Worm (Caenorhabditis elegans) whole organism, L4 larva: ENCODE measurements around the gene F16B4.2.

Experiments
- F49E8.2 ChIP-seq: sonication (generic microtip); optimal IDR thresholded peaks from 2 replicates; lab custom pipeline; 2016; ENCODE audit warnings: missing compliant biosample characterization, mild to moderate bottlenecking, missing genetic modification characterization, borderline replicate concordance
- R02D3.7 ChIP-seq: fragments of 150-350 bp; sonication (generic microtip); optimal IDR thresholded peaks from 3 replicates; lab custom pipeline; 2014; ENCODE audit warnings: missing biosample characterization, missing genetic modification characterization
- Y48G9A.11 ChIP-seq: fragments of 200-800 bp; sonication (Bioruptor generic); IDR thresholded peaks from 2 replicates; pipeline ENCODE4 v1.3.6; 2022; ENCODE audit warnings: missing genetic modification reagents, missing genetic modification characterization, missing compliant biosample characterization
- aha-1 ChIP-seq: fragments of 150-350 bp; peaks from one replicate; lab custom pipeline; 2014; ENCODE audit warnings: missing biosample characterization, missing genetic modification characterization
- ama-1 ChIP-seq: fragments of 150-350 bp; optimal IDR thresholded peaks from 2 replicates; lab custom pipeline; 2014; ENCODE audit warnings: inconsistent platforms, mixed read lengths
- ceh-62 ChIP-seq: sonication (generic microtip); optimal IDR thresholded peaks from 2 replicates; lab custom pipeline; 2017; ENCODE audit warnings: missing biosample characterization, missing genetic modification characterization
- ctbp-1 ChIP-seq: fragments of 200-800 bp; sonication (Bioruptor generic); IDR thresholded peaks from 2 replicates; pipeline ENCODE4 v1.3.6; 2022; ENCODE audit warnings: missing genetic modification reagents, missing genetic modification characterization, missing compliant biosample characterization
- daf-16 ChIP-seq, 3 experiments: sonication (generic microtip); optimal IDR thresholded peaks; 2 replicates each; lab custom pipeline; 2016 to 2017; ENCODE audit warnings: missing genetic modification characterization in 3 of 3, missing genetic modification reagents in 3 of 3, mild to moderate bottlenecking in 2 of 3, missing compliant biosample characterization in 2 of 3, missing biosample characterization in 1 of 3, moderate library complexity in 1 of 3
- daf-19 ChIP-seq: fragments of 200-800 bp; sonication (Bioruptor generic); conservative IDR thresholded peaks from 2 replicates; pipeline ENCODE4 v1.3.6; 2022; ENCODE audit warnings: missing genetic modification characterization, missing compliant biosample characterization
- dmd-6 ChIP-seq: fragments of 200-800 bp; sonication (Bioruptor generic); IDR thresholded peaks from 2 replicates; pipeline ENCODE4 v1.3.6; 2022; ENCODE audit warnings: missing genetic modification reagents, missing genetic modification characterization, missing compliant biosample characterization
- dpl-1 ChIP-seq: fragments of 150-350 bp; optimal IDR thresholded peaks from 2 replicates; lab custom pipeline; 2014; ENCODE audit warnings: missing biosample characterization, missing genetic modification reagents, missing genetic modification characterization
- dve-1 ChIP-seq: sonication (generic microtip); optimal IDR thresholded peaks from 2 replicates; lab custom pipeline; 2017; ENCODE audit warnings: antibody characterized with exemption, mild to moderate bottlenecking, missing genetic modification characterization, missing compliant biosample characterization; ENCODE audit not compliant: insufficient read depth
- fos-1 ChIP-seq: fragments of 150-350 bp; optimal IDR thresholded peaks from 2 replicates; lab custom pipeline; 2014; ENCODE audit warnings: missing biosample characterization, missing genetic modification characterization
- hlh-11 ChIP-seq: fragments of 200-800 bp; sonication (Bioruptor generic); optimal IDR thresholded peaks from 2 replicates; lab custom pipeline; 2018; ENCODE audit warnings: mild to moderate bottlenecking, missing genetic modification characterization, missing compliant biosample characterization
- hlh-30 ChIP-seq: sonication (generic microtip); optimal IDR thresholded peaks from 2 replicates; lab custom pipeline; 2017; ENCODE audit warnings: antibody characterized with exemption, mild to moderate bottlenecking, missing genetic modification characterization, missing compliant biosample characterization; ENCODE audit not compliant: insufficient read depth
- jun-1 ChIP-seq: fragments of 150-350 bp; optimal IDR thresholded peaks from 2 replicates; lab custom pipeline; 2014; ENCODE audit warnings: missing biosample characterization, missing genetic modification reagents, missing genetic modification characterization
- lin-38 ChIP-seq: fragments of 200-800 bp; sonication (Bioruptor generic); IDR thresholded peaks from 2 replicates; pipeline ENCODE4 v1.3.6; 2022; ENCODE audit warnings: missing genetic modification reagents, missing genetic modification characterization, missing compliant biosample characterization
- lin-39 ChIP-seq: fragments of 150-350 bp; optimal IDR thresholded peaks from 2 replicates; lab custom pipeline; 2014; ENCODE audit warnings: missing biosample characterization, missing genetic modification reagents, missing genetic modification characterization
- lir-3 ChIP-seq: sonication (generic microtip); optimal IDR thresholded peaks from 2 replicates; lab custom pipeline; 2016; ENCODE audit warnings: mild to moderate bottlenecking, missing genetic modification characterization, missing compliant biosample characterization
- mdl-1 ChIP-seq, 2 experiments: fragments of 150-350 bp in 1 of 2; sonication (generic microtip) in 1 of 2; optimal IDR thresholded peaks; 2 replicates each; lab custom pipeline; 2014 to 2017; ENCODE audit warnings: missing biosample characterization in 2 of 2, missing genetic modification characterization in 2 of 2
- mep-1 ChIP-seq: fragments of 150-350 bp; sonication (generic microtip); optimal IDR thresholded peaks from 3 replicates; lab custom pipeline; 2014; ENCODE audit warnings: missing biosample characterization, missing genetic modification characterization
- nhr-111 ChIP-seq: fragments of 200-800 bp; sonication (Bioruptor generic); optimal IDR thresholded peaks from 2 replicates; lab custom pipeline; 2018; ENCODE audit warnings: mild to moderate bottlenecking, missing genetic modification characterization, missing compliant biosample characterization
- nhr-237 ChIP-seq: sonication (generic microtip); optimal IDR thresholded peaks from 2 replicates; lab custom pipeline; 2017; ENCODE audit warnings: missing biosample characterization, missing genetic modification characterization
- nhr-25 ChIP-seq: sonication (generic microtip); optimal IDR thresholded peaks from 2 replicates; lab custom pipeline; 2017; ENCODE audit warnings: missing genetic modification characterization, mild to moderate bottlenecking, missing compliant biosample characterization, antibody characterized with exemption, moderate library complexity, borderline replicate concordance; ENCODE audit not compliant: insufficient read depth
- nhr-28 ChIP-seq: fragments of 150-350 bp; optimal IDR thresholded peaks from 2 replicates; lab custom pipeline; 2014; ENCODE audit warnings: missing biosample characterization, missing genetic modification characterization
- nhr-41 ChIP-seq: fragments of 200-800 bp; sonication (Bioruptor generic); IDR thresholded peaks from 2 replicates; pipeline ENCODE4 v1.3.6; 2022; ENCODE audit warnings: missing genetic modification reagents, missing genetic modification characterization, missing compliant biosample characterization
- nhr-77 ChIP-seq: fragments of 150-350 bp; optimal IDR thresholded peaks from 2 replicates; lab custom pipeline; 2014; ENCODE audit warnings: missing biosample characterization, missing genetic modification characterization
- pqm-1 ChIP-seq: sonication (generic microtip); optimal IDR thresholded peaks from 2 replicates; lab custom pipeline; 2017; ENCODE audit warnings: missing biosample characterization, missing genetic modification characterization
- rbr-2 ChIP-seq: sonication (generic microtip); optimal IDR thresholded peaks from 2 replicates; lab custom pipeline; 2016; ENCODE audit warnings: missing genotype, missing genetic modification characterization, missing compliant biosample characterization
- saeg-2 ChIP-seq: fragments of 200-800 bp; sonication (Bioruptor generic); IDR thresholded peaks from 2 replicates; pipeline ENCODE4 v1.3.6; 2022; ENCODE audit warnings: missing genetic modification reagents, missing genetic modification characterization, missing compliant biosample characterization
- tra-1 ChIP-seq: fragments of 200-800 bp; sonication (Bioruptor generic); IDR thresholded peaks from 2 replicates; pipeline ENCODE4 v1.3.6; 2022; ENCODE audit warnings: missing genetic modification reagents, missing genetic modification characterization, missing compliant biosample characterization
- unc-130 ChIP-seq: sonication (generic microtip); optimal IDR thresholded peaks from 2 replicates; lab custom pipeline; 2016; ENCODE audit warnings: missing genetic modification reagents, missing genetic modification characterization, missing compliant biosample characterization
- unc-39 ChIP-seq: sonication (generic microtip); optimal IDR thresholded peaks from 2 replicates; lab custom pipeline; 2017; ENCODE audit warnings: missing biosample characterization, missing genetic modification characterization
- unc-62 ChIP-seq, 3 experiments: fragments of 150-350 bp in 1 of 3; sonication (generic microtip); optimal IDR thresholded peaks in 2 of 3; peaks in 1 of 3; 1 replicate in 1 of 3; 2 replicates in 2 of 3; lab custom pipeline; 2014 to 2017; ENCODE audit warnings: missing biosample characterization in 3 of 3, missing genetic modification characterization in 3 of 3, missing genetic modification reagents in 3 of 3, missing genotype in 1 of 3
- zfp-2 ChIP-seq: sonication (generic microtip); optimal IDR thresholded peaks from 2 replicates; lab custom pipeline; 2016; ENCODE audit warnings: mild to moderate bottlenecking, missing genetic modification characterization, missing compliant biosample characterization
- zip-2 ChIP-seq: fragments of 150-350 bp; optimal IDR thresholded peaks from 2 replicates; lab custom pipeline; 2014; ENCODE audit warnings: missing biosample characterization, missing genetic modification characterization
- ztf-11 ChIP-seq: fragments of 150-350 bp; optimal IDR thresholded peaks from 2 replicates; lab custom pipeline; 2014; ENCODE audit warnings: missing biosample characterization, missing genetic modification characterization

Gene F16B4.2

ce11 chrV:1618760-1619159 lies 17.9 kb downstream of the F16B4.2 start, which contains the start of gene nhr-179 (continued):
- TF ChIP-seq Y48G9A.11 (GFP tag; lab: Robert Waterston, UW): no peak
- TF ChIP-seq R02D3.7: no peak
- no peak for TF ChIP-seq ztf-11 (tag; lab: Kevin White, UChicago)
- TF ChIP-seq lir-3 (tag; lab: Kevin White, UChicago): no peak
- TF ChIP-seq nhr-28: no peak
- no peak for TF ChIP-seq unc-130 (GFP tag; lab: Kevin White, UChicago)

ce11 chrV:1620537-1620936 lies 19.7 kb downstream of the F16B4.2 start:
- TF ChIP-seq dve-1 (tag; lab: Kevin White, UChicago) (peak; percentile 20), nhr-237 (tag; lab: Kevin White, UChicago) (no peak), dmd-6 (GFP tag; lab: Robert Waterston, UW) (peak; percentile 15; the same call in 1 of the 2 replicates), tra-1 (no peak), ztf-11 (tag; lab: Kevin White, UChicago) (no peak)

ce11 chrV:1621494-1621893 lies 20.7 kb downstream of the F16B4.2 start, which contains the start of gene nhr-117:
nhr-117 (minus strand) TSS chrV:1621520.
- TF ChIP-seq unc-39 (tag; lab: Kevin White, UChicago) (no peak), hlh-11 (tag; lab: Kevin White, UChicago) (peak; percentile 29), mdl-1 (tag; optimal IDR thresholded peaks at IDR 0.05; lab: Kevin White, UChicago) (no peak), daf-19 (GFP tag; lab: Robert Waterston, UW) (no peak), daf-16 (GFP tag; optimal IDR thresholded peaks at IDR 0.05; lab: Kevin White, UChicago) (no peak), daf-16 (tag; optimal IDR thresholded peaks at IDR 0.05; lab: Kevin White, UChicago) (peak; percentile 83), nhr-77 (tag; lab: Kevin White, UChicago) (peak; percentile 25), hlh-30 (tag; lab: Kevin White, UChicago) (peak; percentile 48), rbr-2 (tag; lab: Kevin White, UChicago) (no peak), F49E8.2 (tag; lab: Kevin White, UChicago) (no peak), nhr-111 (GFP tag; lab: Kevin White, UChicago) (no peak), ceh-62 (tag; lab: Kevin White, UChicago) (no peak)

ce11 chrV:1623429-1623828 lies 22.6 kb downstream of the F16B4.2 start:
- TF ChIP-seq aha-1 (tag; lab: Kevin White, UChicago) (peak; percentile 94), nhr-25 (no peak)

ce11 chrV:1624340-1624739 lies 23.5 kb downstream of the F16B4.2 start, which contains the start of gene nhr-110:
nhr-110 (minus strand) TSS chrV:1624440.
- TF ChIP-seq zfp-2 (tag; lab: Kevin White, UChicago): no peak
- TF ChIP-seq unc-62 (GFP tag; optimal IDR thresholded peaks at IDR 0.05 in 1 of 2; lab: Kevin White, UChicago): peak in 1 of 2 experiments; percentile 46
- TF ChIP-seq unc-62 (tag; optimal IDR thresholded peaks at IDR 0.05; lab: Kevin White, UChicago): no peak
- TF ChIP-seq dpl-1 (GFP tag; lab: Kevin White, UChicago): no peak
- TF ChIP-seq aha-1 (tag; lab: Kevin White, UChicago): no peak
- TF ChIP-seq nhr-77 (tag; lab: Kevin White, UChicago): no peak
- TF ChIP-seq ama-1 (lab: Kevin White, UChicago): no peak
- TF ChIP-seq lin-39 (tag; lab: Kevin White, UChicago): no peak
- TF ChIP-seq pqm-1 (tag; lab: Kevin White, UChicago): no peak
- TF ChIP-seq ctbp-1 (GFP tag; lab: Robert Waterston, UW): no peak
- TF ChIP-seq daf-16 (GFP tag; optimal IDR thresholded peaks at IDR 0.05; lab: Kevin White, UChicago): no peak
- TF ChIP-seq daf-16 (tag; optimal IDR thresholded peaks at IDR 0.05; lab: Kevin White, UChicago): peak; percentile 47
- TF ChIP-seq jun-1 (tag; lab: Kevin White, UChicago): no peak
- no peak for TF ChIP-seq unc-130 (GFP tag; lab: Kevin White, UChicago)
- no peak for TF ChIP-seq zip-2
- no peak for TF ChIP-seq saeg-2
- no peak for TF ChIP-seq fos-1 (tag; lab: Kevin White, UChicago)
- TF ChIP-seq mep-1: no peak
- TF ChIP-seq lin-38 (GFP tag; lab: Robert Waterston, UW): no peak
- no peak for TF ChIP-seq nhr-41
- peak; percentile 16 for TF ChIP-seq nhr-28
- TF ChIP-seq dve-1 (tag; lab: Kevin White, UChicago): peak; percentile 33
- no peak for TF ChIP-seq tra-1
